Worm (Caenorhabditis elegans): ENCODE results near the gene F39F10.5.
A peak's percentile ranks its signal among the peaks of the same experiment; 100 is the strongest.

F39F10.5 gene

ce11 chrX:16928087-16928486 lies 14.5 kb upstream of the F39F10.5 start:
- TF ChIP-seq pbrm-1 (GFP tag; IDR thresholded peaks at IDR 0.05) (peak; percentile 82; the same call in 1 of the 2 replicates), atf-7 (tag; optimal IDR thresholded peaks at IDR 0.05) (peak; percentile 9), snpc-4 (GFP tag; optimal IDR thresholded peaks at IDR 0.05) (no peak), snpc-4 (tag; optimal IDR thresholded peaks at IDR 0.05) (peak in 3 of 4 experiments; percentile 40 to 76 (median 70)), efl-1 (GFP tag; optimal IDR thresholded peaks at IDR 0.05) (no peak), lsy-27 (tag; optimal IDR thresholded peaks at IDR 0.05; ENCODE audit: borderline replicate concordance, insufficient read depth) (no peak), egl-18 (GFP tag; IDR thresholded peaks at IDR 0.05) (peak; percentile 62; the same call in 1 of the 2 replicates), him-1 (tag; optimal IDR thresholded peaks at IDR 0.05) (peak; percentile 77), rpc-1 (optimal IDR thresholded peaks at IDR 0.05) (peak; percentile 69), rpc-1 (tag; optimal IDR thresholded peaks at IDR 0.05) (peak; percentile 88), pha-4 (tag; optimal IDR thresholded peaks at IDR 0.05) (no peak), hsf-1 (GFP tag; IDR thresholded peaks at IDR 0.05) (peak; percentile 46), Y56A3A.18 (GFP tag; IDR thresholded peaks at IDR 0.05) (peak; percentile 67; the same call in 1 of the 2 replicates), ceh-79 (tag; optimal IDR thresholded peaks at IDR 0.05) (no peak), sea-2 (GFP tag; IDR thresholded peaks at IDR 0.05) (no peak), D2030.7 (GFP tag; IDR thresholded peaks at IDR 0.05) (peak; percentile 79), ztf-28 (GFP tag; IDR thresholded peaks at IDR 0.05) (0 out of 2 replicates have a peak, but pooled peaks have one; percentile 65), bed-2 (GFP tag; IDR thresholded peaks at IDR 0.05) (no peak), ztf-3 (GFP tag; optimal IDR thresholded peaks at IDR 0.05) (no peak), zim-3 (tag; optimal IDR thresholded peaks at IDR 0.05) (peak; percentile 82), B0261.1 (tag; optimal IDR thresholded peaks at IDR 0.05) (peak; percentile 79), ztf-18 (tag; optimal IDR thresholded peaks at IDR 0.05) (no peak), let-607 (tag; optimal IDR thresholded peaks at IDR 0.05) (peak; percentile 15 to 49), nhr-90 (tag; optimal IDR thresholded peaks at IDR 0.05) (peak; percentile 68), ekl-4 (GFP tag; IDR thresholded peaks at IDR 0.05) (no peak), somi-1 (GFP tag; optimal IDR thresholded peaks at IDR 0.05) (peak; percentile 16), aptf-2 (GFP tag; conservative IDR thresholded peaks at IDR 0.05) (no peak), snpc-3.4 (tag; optimal IDR thresholded peaks at IDR 0.05) (peak; percentile 37), nfya-1 (tag; optimal IDR thresholded peaks at IDR 0.05; ENCODE audit: borderline replicate concordance, insufficient read depth) (no peak), K11D2.4 (GFP tag; IDR thresholded peaks at IDR 0.05) (no peak), ztf-25 (GFP tag; IDR thresholded peaks at IDR 0.05) (peak; percentile 85), lin-26 (GFP tag; IDR thresholded peaks at IDR 0.05) (peak; percentile 87), repo-1 (tag; optimal IDR thresholded peaks at IDR 0.05) (peak; percentile 0), sdz-38 (tag; optimal IDR thresholded peaks at IDR 0.05) (peak; percentile 56), attf-6 (GFP tag; IDR thresholded peaks at IDR 0.05) (peak; percentile 35; the same call in 1 of the 2 replicates), F39B2.1 (GFP tag; IDR thresholded peaks at IDR 0.05) (no peak), egrh-3 (GFP tag; IDR thresholded peaks at IDR 0.05) (0 out of 2 replicates have a peak, but pooled peaks have one; percentile 27), lin-40 (tag; optimal IDR thresholded peaks at IDR 0.05) (no peak), let-526 (GFP tag; IDR thresholded peaks at IDR 0.05) (0 out of 2 replicates have a peak, but pooled peaks have one; percentile 8), snpc-1.3 (tag; optimal IDR thresholded peaks at IDR 0.05; ENCODE audit: insufficient read depth) (peak; percentile 50), tbp1 (GFP tag; optimal IDR thresholded peaks at IDR 0.05) (peak; percentile 92), rec-8 (tag; optimal IDR thresholded peaks at IDR 0.05) (no peak), nhr-179 (tag; optimal IDR thresholded peaks at IDR 0.05) (peak; percentile 18), chd-7 (tag; optimal IDR thresholded peaks at IDR 0.05) (peak; percentile 5), hmg-1.2 (GFP tag; IDR thresholded peaks at IDR 0.05) (peak; percentile 73), ceh-100 (GFP tag; IDR thresholded peaks at IDR 0.05) (no peak), mes-4 (tag; optimal IDR thresholded peaks at IDR 0.05) (peak; percentile 32), attf-5 (GFP tag; optimal IDR thresholded peaks at IDR 0.05) (peak; percentile 36)
